Worm (Caenorhabditis elegans) whole organism, midembryonic: ENCODE results near the gene dnj-9.

Source experiments
- T22C8.4 ChIP-seq: fragments of 200-800 bp; sonication (Bioruptor generic); IDR thresholded peaks from 2 replicates; pipeline ENCODE4 v1.3.6; 2022; ENCODE audit warnings: missing genetic modification characterization, missing compliant biosample characterization
- cog-1 ChIP-seq: sonication (generic microtip); optimal IDR thresholded peaks from 2 replicates; lab custom pipeline; 2016; ENCODE audit warnings: missing genetic modification characterization, missing compliant biosample characterization
- flt-1 ChIP-seq: fragments of 200-800 bp; sonication (Bioruptor generic); IDR thresholded peaks from 2 replicates; pipeline ENCODE4 v1.3.6; 2022; ENCODE audit warnings: missing genetic modification characterization, missing compliant biosample characterization
- klf-2 ChIP-seq: fragments of 200-800 bp; sonication (Bioruptor generic); conservative IDR thresholded peaks from 2 replicates; pipeline ENCODE4 v1.3.6; 2022; ENCODE audit warnings: missing genetic modification reagents, missing genetic modification characterization, missing compliant biosample characterization
- med-1 ChIP-seq: sonication (generic microtip); optimal IDR thresholded peaks from 2 replicates; lab custom pipeline; 2017; ENCODE audit warnings: missing genetic modification characterization, mild to moderate bottlenecking, missing compliant biosample characterization, antibody characterized with exemption, missing genetic modification reagents; ENCODE audit not compliant: insufficient read depth
- ref-1 ChIP-seq: fragments of 200-800 bp; sonication (Bioruptor generic); conservative IDR thresholded peaks from 2 replicates; pipeline ENCODE4 v1.3.6; 2022; ENCODE audit warnings: missing genetic modification reagents, missing genetic modification characterization, missing compliant biosample characterization
- tab-1 ChIP-seq: fragments of 200-800 bp; sonication (Bioruptor generic); IDR thresholded peaks from 2 replicates; pipeline ENCODE4 v1.3.6; 2022; ENCODE audit warnings: missing genetic modification characterization, missing compliant biosample characterization
- ztf-23 ChIP-seq: fragments of 200-800 bp; sonication (Bioruptor generic); IDR thresholded peaks from 2 replicates; pipeline ENCODE4 v1.3.6; 2022; ENCODE audit warnings: missing genetic modification reagents, missing genetic modification characterization, missing compliant biosample characterization

- TF ChIP-seq T22C8.4 (GFP tag; lab: Robert Waterston, UW) (no peak), ztf-23 (no peak), flt-1 (no peak), med-1 (GFP tag; lab: Kevin White, UChicago) (no peak), ref-1 (GFP tag; lab: Robert Waterston, UW) (no peak), cog-1 (tag; lab: Kevin White, UChicago) (no peak), tab-1 (no peak), klf-2 (GFP tag; lab: Robert Waterston, UW) (no peak)
These were observed 34.1 kb downstream of the dnj-9 start, which contains the start of gene R05F9.7 for ce11 chrII:4885976-4886375.
